Fruit fly (Drosophila melanogaster) whole organism, embryonic: ENCODE results near the gene Osi6.

Experiments
- Abd-B ChIP-seq: fragments of 200-800 bp; sonication (Bioruptor generic); optimal IDR thresholded peaks from 2 replicates; lab custom pipeline; 2018; ENCODE audit warnings: missing biosample characterization, mild to moderate bottlenecking, missing genetic modification characterization, moderate library complexity
- Aef1 ChIP-seq: fragments of 200-800 bp; sonication (Bioruptor generic); IDR thresholded peaks from 3 replicates; pipeline ENCODE4 v1.3.6; 2022; ENCODE audit warnings: missing biosample characterization, missing genetic modification characterization
- CG10209 ChIP-seq: fragments of 200-800 bp; sonication (Bioruptor generic); optimal IDR thresholded peaks from 3 replicates; lab custom pipeline; 2017; ENCODE audit warnings: missing biosample characterization, mild to moderate bottlenecking, missing genetic modification characterization, missing genetic modification reagents
- CG10565 ChIP-seq: fragments of 200-800 bp; sonication (Bioruptor generic); optimal IDR thresholded peaks from 3 replicates; lab custom pipeline; 2016; ENCODE audit warnings: missing biosample characterization, mild to moderate bottlenecking, missing genetic modification characterization
- CG11504 ChIP-seq: fragments of 200-800 bp; sonication (Bioruptor generic); optimal IDR thresholded peaks from 3 replicates; lab custom pipeline; 2019; ENCODE audit warnings: missing biosample characterization, mild to moderate bottlenecking, missing genetic modification characterization, moderate library complexity
- CG12071 ChIP-seq: fragments of 200-800 bp; sonication (Bioruptor generic); optimal IDR thresholded peaks from 3 replicates; lab custom pipeline; 2018; ENCODE audit warnings: missing biosample characterization, mild to moderate bottlenecking, missing genetic modification characterization
- CG13894 ChIP-seq: fragments of 200-800 bp; sonication (Bioruptor generic); optimal IDR thresholded peaks from 3 replicates; lab custom pipeline; 2018; ENCODE audit warnings: missing biosample characterization, mild to moderate bottlenecking, missing genetic modification characterization, moderate library complexity
- CG14667 ChIP-seq: fragments of 200-800 bp; sonication (Bioruptor generic); IDR thresholded peaks from 2 replicates; pipeline ENCODE4 v1.3.6; 2022; ENCODE audit warnings: missing biosample characterization, missing genetic modification characterization
- CG1603 ChIP-seq: fragments of 200-800 bp; sonication (Bioruptor generic); optimal IDR thresholded peaks from 2 replicates; lab custom pipeline; 2019; ENCODE audit warnings: missing biosample characterization, mild to moderate bottlenecking, missing genetic modification characterization, moderate library complexity
- CG18262 ChIP-seq: fragments of 200-800 bp; optimal IDR thresholded peaks from 3 replicates; lab custom pipeline; 2019; ENCODE audit warnings: missing biosample characterization, mild to moderate bottlenecking, missing genetic modification characterization, moderate library complexity
- CG2120 ChIP-seq: fragments of 200-800 bp; sonication (Bioruptor generic); optimal IDR thresholded peaks from 3 replicates; lab custom pipeline; 2016; ENCODE audit warnings: missing biosample characterization, missing genetic modification characterization
- CG2678 ChIP-seq: fragments of 200-800 bp; sonication (Bioruptor generic); optimal IDR thresholded peaks from 3 replicates; lab custom pipeline; 2019; ENCODE audit warnings: missing biosample characterization, mild to moderate bottlenecking, missing genetic modification characterization, moderate library complexity
- CG32767 ChIP-seq: fragments of 200-800 bp; sonication (Bioruptor generic); IDR thresholded peaks from 2 replicates; pipeline ENCODE4 v1.3.6; 2022; ENCODE audit warnings: missing biosample characterization, missing genetic modification characterization
- CG4424 ChIP-seq: fragments of 200-800 bp; sonication (Bioruptor generic); optimal IDR thresholded peaks from 3 replicates; lab custom pipeline; 2016; ENCODE audit warnings: missing biosample characterization, missing genetic modification characterization
- CG5180 ChIP-seq: fragments of 200-800 bp; sonication (Bioruptor generic); optimal IDR thresholded peaks from 3 replicates; lab custom pipeline; 2017; ENCODE audit warnings: missing biosample characterization, missing genetic modification characterization, mild to moderate bottlenecking, moderate library complexity, missing genetic modification reagents
- CG7271 ChIP-seq: fragments of 200-800 bp; sonication (Bioruptor generic); optimal IDR thresholded peaks from 2 replicates; lab custom pipeline; 2018; ENCODE audit warnings: missing biosample characterization, mild to moderate bottlenecking, missing genetic modification characterization, moderate library complexity
- CG7839 ChIP-seq: fragments of 200-800 bp; sonication (Bioruptor generic); optimal IDR thresholded peaks from 3 replicates; lab custom pipeline; 2018; ENCODE audit warnings: missing biosample characterization, mild to moderate bottlenecking, missing genetic modification characterization, moderate library complexity
- CG8765 ChIP-seq: fragments of 200-800 bp; sonication (Bioruptor generic); IDR thresholded peaks from 2 replicates; pipeline ENCODE4 v1.3.6; 2022; ENCODE audit warnings: missing biosample characterization, missing genetic modification characterization
- D ChIP-seq, 2 experiments: fragments of 200-800 bp in 1 of 2; fragments of >200 bp in 1 of 2; sonication (Bioruptor generic) in 1 of 2; optimal IDR thresholded peaks; 2 replicates in 1 of 2; 3 replicates in 1 of 2; lab custom pipeline; 2017; ENCODE audit warnings: mild to moderate bottlenecking in 1 of 2, missing biosample characterization in 1 of 2, missing genetic modification characterization in 1 of 2, missing genetic modification reagents in 1 of 2
- Dip2 ChIP-seq: fragments of 200-800 bp; sonication (Bioruptor generic); IDR thresholded peaks from 2 replicates; pipeline ENCODE4 v1.3.6; 2022; ENCODE audit warnings: missing biosample characterization, missing genetic modification characterization
- E2f1 ChIP-seq: fragments of 200-800 bp; sonication (Bioruptor generic); IDR thresholded peaks from 2 replicates; pipeline ENCODE4 v1.3.6; 2022; ENCODE audit warnings: missing biosample characterization, missing genetic modification characterization
- Fer1 ChIP-seq: fragments of 200-800 bp; sonication (Bioruptor generic); optimal IDR thresholded peaks from 2 replicates; lab custom pipeline; 2017; ENCODE audit warnings: missing biosample characterization, mild to moderate bottlenecking, missing genetic modification characterization
- HLH4C ChIP-seq: fragments of 200-800 bp; sonication (Bioruptor generic); IDR thresholded peaks from 3 replicates; pipeline ENCODE4 v1.3.6; 2022; ENCODE audit warnings: missing biosample characterization, missing genetic modification characterization; ENCODE audit not compliant: partially characterized antibody
- Hr78 ChIP-seq, 2 experiments: fragments of 200-800 bp in 1 of 2; fragments of >200 bp in 1 of 2; sonication (Bioruptor generic) in 1 of 2; optimal IDR thresholded peaks; 2 replicates each; lab custom pipeline; 2017 to 2019; ENCODE audit warnings: missing biosample characterization in 2 of 2, missing genetic modification characterization in 2 of 2, mild to moderate bottlenecking in 1 of 2, moderate library complexity in 1 of 2
- Hsf ChIP-seq: fragments of 200-800 bp; sonication (Bioruptor generic); optimal IDR thresholded peaks from 3 replicates; lab custom pipeline; 2016; ENCODE audit warnings: missing biosample characterization, missing genetic modification characterization
- Mes4 ChIP-seq: fragments of 200-800 bp; sonication (Bioruptor generic); optimal IDR thresholded peaks from 2 replicates; lab custom pipeline; 2016; ENCODE audit warnings: missing biosample characterization, missing genetic modification characterization
- NC2α ChIP-seq: fragments of 200-800 bp; sonication (Bioruptor generic); optimal IDR thresholded peaks from 2 replicates; lab custom pipeline; 2016; ENCODE audit warnings: missing biosample characterization, missing genetic modification characterization
- Sox100B ChIP-seq: fragments of 200-800 bp; sonication (Bioruptor generic); optimal IDR thresholded peaks from 3 replicates; lab custom pipeline; 2018; ENCODE audit warnings: missing biosample characterization, mild to moderate bottlenecking, missing genetic modification characterization
- Sox102F ChIP-seq: fragments of 200-800 bp; sonication (Bioruptor generic); optimal IDR thresholded peaks from 2 replicates; lab custom pipeline; 2018; ENCODE audit warnings: missing biosample characterization, mild to moderate bottlenecking, missing genetic modification characterization, moderate library complexity
- Taf1 ChIP-seq: fragments of 200-800 bp; sonication (Bioruptor generic); IDR thresholded peaks from 2 replicates; pipeline ENCODE4 v1.3.6; 2022; ENCODE audit warnings: missing biosample characterization, missing genetic modification characterization
- Xbp1 ChIP-seq: fragments of 200-800 bp; sonication (Bioruptor generic); optimal IDR thresholded peaks from 3 replicates; lab custom pipeline; 2016; ENCODE audit warnings: missing biosample characterization, mild to moderate bottlenecking, missing genetic modification characterization
- caup ChIP-seq: fragments of 200-800 bp; sonication (Bioruptor generic); optimal IDR thresholded peaks from 3 replicates; lab custom pipeline; 2017; ENCODE audit warnings: missing biosample characterization, mild to moderate bottlenecking, missing genetic modification characterization, moderate library complexity; ENCODE audit not compliant: severe bottlenecking
- dmrt99B ChIP-seq: fragments of 200-800 bp; sonication (Bioruptor generic); optimal IDR thresholded peaks from 2 replicates; lab custom pipeline; 2018; ENCODE audit warnings: missing biosample characterization, mild to moderate bottlenecking, missing genetic modification characterization, moderate library complexity
- ems ChIP-seq: fragments of 200-800 bp; sonication (Bioruptor generic); optimal IDR thresholded peaks from 3 replicates; lab custom pipeline; 2016; ENCODE audit warnings: missing biosample characterization, missing genetic modification characterization
- eve ChIP-seq, 2 experiments: fragments of >200 bp; optimal IDR thresholded peaks; 2 replicates each; lab custom pipeline; 2017; ENCODE audit warnings: missing biosample characterization in 2 of 2, missing genetic modification characterization in 2 of 2
- gem ChIP-seq: fragments of 200-800 bp; sonication (Bioruptor generic); optimal IDR thresholded peaks from 2 replicates; lab custom pipeline; 2019; ENCODE audit warnings: missing biosample characterization, mild to moderate bottlenecking, missing genetic modification characterization, moderate library complexity
- gfzf ChIP-seq: fragments of 200-800 bp; sonication (Bioruptor generic); optimal IDR thresholded peaks from 2 replicates; lab custom pipeline; 2016; ENCODE audit warnings: missing biosample characterization, mild to moderate bottlenecking, missing genetic modification characterization, moderate library complexity
- gsb-n ChIP-seq: fragments of 200-800 bp; sonication (Bioruptor generic); optimal IDR thresholded peaks from 3 replicates; lab custom pipeline; 2018; ENCODE audit warnings: missing biosample characterization, mild to moderate bottlenecking, missing genetic modification characterization
- gt ChIP-seq: fragments of 200-800 bp; sonication (Bioruptor generic); IDR thresholded peaks from 2 replicates; pipeline ENCODE4 v1.3.6; 2022; ENCODE audit warnings: missing biosample characterization, missing genetic modification characterization
- hkb ChIP-seq, 2 experiments: fragments of 200-800 bp in 1 of 2; fragments of >200 bp in 1 of 2; sonication (Bioruptor generic) in 1 of 2; IDR thresholded peaks in 1 of 2; optimal IDR thresholded peaks in 1 of 2; 2 replicates each; pipeline versions ENCODE4 v1.3.6 to Lab custom; 2017 to 2022; ENCODE audit warnings: missing biosample characterization in 1 of 2, missing genetic modification characterization in 1 of 2
- kay ChIP-seq: fragments of 200-800 bp; sonication (Bioruptor generic); optimal IDR thresholded peaks from 2 replicates; lab custom pipeline; 2016; ENCODE audit warnings: missing biosample characterization, missing genetic modification characterization
- knrl ChIP-seq: fragments of 200-800 bp; sonication (Bioruptor generic); IDR thresholded peaks from 3 replicates; pipeline ENCODE4 v1.3.6; 2022; ENCODE audit warnings: missing biosample characterization, missing genetic modification characterization; ENCODE audit not compliant: partially characterized antibody
- lab ChIP-seq: fragments of 200-800 bp; sonication (Bioruptor generic); optimal IDR thresholded peaks from 3 replicates; lab custom pipeline; 2017; ENCODE audit warnings: missing biosample characterization, missing genetic modification characterization, mild to moderate bottlenecking, moderate library complexity, missing genetic modification reagents
- nerfin-2 ChIP-seq: fragments of 200-800 bp; sonication (Bioruptor generic); IDR thresholded peaks from 2 replicates; pipeline ENCODE4 v1.3.6; 2022; ENCODE audit warnings: missing biosample characterization, missing genetic modification characterization; ENCODE audit not compliant: partially characterized antibody
- nmo ChIP-seq: fragments of 200-800 bp; sonication (Bioruptor generic); optimal IDR thresholded peaks from 2 replicates; lab custom pipeline; 2018; ENCODE audit warnings: missing biosample characterization, mild to moderate bottlenecking, missing genetic modification characterization, moderate library complexity
- phol ChIP-seq: fragments of 200-800 bp; sonication (Bioruptor generic); optimal IDR thresholded peaks from 3 replicates; lab custom pipeline; 2018; ENCODE audit warnings: missing biosample characterization, mild to moderate bottlenecking, missing genetic modification characterization, moderate library complexity
- pnt ChIP-seq: fragments of 200-800 bp; sonication (Bioruptor generic); optimal IDR thresholded peaks from 3 replicates; lab custom pipeline; 2016; ENCODE audit warnings: missing biosample characterization, missing genetic modification characterization
- scrt ChIP-seq: fragments of 200-800 bp; sonication (Bioruptor generic); optimal IDR thresholded peaks from 2 replicates; lab custom pipeline; 2018; ENCODE audit warnings: missing biosample characterization, mild to moderate bottlenecking, missing genetic modification characterization, moderate library complexity
- ssp ChIP-seq: fragments of 200-800 bp; sonication (Bioruptor generic); IDR thresholded peaks from 2 replicates; pipeline ENCODE4 v1.3.6; 2022; ENCODE audit warnings: missing biosample characterization, missing genetic modification characterization

Osi6 gene

DNA sequence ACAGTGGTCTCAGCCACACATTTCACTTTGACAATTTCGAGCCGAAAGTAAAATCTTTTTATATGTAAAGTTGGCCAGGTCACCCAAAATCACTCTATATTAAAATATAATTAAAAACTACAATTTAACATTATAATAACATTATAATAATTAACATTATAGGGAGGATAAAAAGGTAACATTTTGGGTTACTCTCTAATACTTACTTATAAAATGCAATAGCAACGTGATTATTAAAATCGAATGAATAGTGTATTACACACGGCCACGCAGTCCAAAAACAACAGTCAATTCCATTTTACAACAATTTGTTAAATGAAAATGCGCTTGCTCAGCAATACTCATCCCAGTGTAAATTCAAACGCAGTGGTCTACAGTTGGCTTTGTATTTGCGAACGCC is 12.4 kb upstream of the Osi6 start (continued):
- no peak for TF ChIP-seq Abd-B (GFP tag; lab: Kevin White, UChicago)
- TF ChIP-seq CG5180 = no peak
- TF ChIP-seq D (optimal IDR thresholded peaks at IDR 0.05; lab: Kevin White, UChicago) = no peak
- peak; percentile 3 for TF ChIP-seq D (GFP tag; optimal IDR thresholded peaks at IDR 0.05; lab: Kevin White, UChicago)
- peak; percentile 16 for TF ChIP-seq Sox100B (GFP tag; lab: Kevin White, UChicago)
- TF ChIP-seq phol = peak; percentile 26
- no peak for TF ChIP-seq ems (GFP tag; lab: Kevin White, UChicago)
- no peak for TF ChIP-seq E2f1
- no peak for TF ChIP-seq Hsf (GFP tag; lab: Kevin White, UChicago)
- TF ChIP-seq Taf1 = no peak
- TF ChIP-seq Mes4 = no peak
- no peak for TF ChIP-seq Dip2 (GFP tag; lab: Robert Waterston, UW)
- TF ChIP-seq hkb (optimal IDR thresholded peaks at IDR 0.05; lab: Kevin White, UChicago) = no peak
- TF ChIP-seq hkb (GFP tag; IDR thresholded peaks at IDR 0.05; lab: Robert Waterston, UW) = no peak
- no peak for TF ChIP-seq CG10565 (GFP tag; lab: Kevin White, UChicago)
- peak; percentile 1 for TF ChIP-seq Sox102F
- TF ChIP-seq knrl (GFP tag; lab: Robert Waterston, UW) = no peak
- TF ChIP-seq CG14667 (GFP tag; lab: Robert Waterston, UW) = no peak
- no peak for TF ChIP-seq Aef1 (GFP tag; lab: Robert Waterston, UW)
- peak; percentile 33 for TF ChIP-seq gem (tag; lab: Kevin White, UChicago)
- TF ChIP-seq nmo (GFP tag; lab: Kevin White, UChicago) = peak; percentile 6
- TF ChIP-seq dmrt99B = peak; percentile 17
- no peak for TF ChIP-seq lab (GFP tag; lab: Kevin White, UChicago)
- no peak for TF ChIP-seq CG4424 (GFP tag; lab: Kevin White, UChicago)
- TF ChIP-seq CG10209 = no peak
- TF ChIP-seq gt (GFP tag; lab: Robert Waterston, UW) = no peak
- no peak for TF ChIP-seq gfzf
- peak; percentile 40 for TF ChIP-seq CG11504 (tag; lab: Kevin White, UChicago)
- TF ChIP-seq CG13894 (tag; lab: Kevin White, UChicago) = no peak
- TF ChIP-seq CG8765 (GFP tag; lab: Robert Waterston, UW) = no peak
- no peak for TF ChIP-seq eve (GFP tag; optimal IDR thresholded peaks at IDR 0.05; lab: Kevin White, UChicago)
- TF ChIP-seq CG7271 (tag; lab: Kevin White, UChicago) = no peak
- no peak for TF ChIP-seq scrt (GFP tag; lab: Kevin White, UChicago)
- no peak for TF ChIP-seq CG1603 (tag; lab: Kevin White, UChicago)
- TF ChIP-seq HLH4C (GFP tag; lab: Robert Waterston, UW) = no peak
- no peak for TF ChIP-seq kay
- TF ChIP-seq CG2120 (GFP tag; lab: Kevin White, UChicago) = no peak
- no peak for TF ChIP-seq Fer1
- peak; percentile 13 for TF ChIP-seq CG2678
- TF ChIP-seq NC2α (GFP tag; lab: Kevin White, UChicago) = no peak
- TF ChIP-seq CG12071 = no peak
- no peak for TF ChIP-seq pnt (GFP tag; lab: Kevin White, UChicago)
- no peak for TF ChIP-seq Hr78 (GFP tag; optimal IDR thresholded peaks at IDR 0.05; lab: Kevin White, UChicago)
- no peak for TF ChIP-seq caup (GFP tag; lab: Kevin White, UChicago)
- TF ChIP-seq gsb-n (tag; lab: Kevin White, UChicago) = no peak
- TF ChIP-seq CG18262 (tag; lab: Kevin White, UChicago) = peak; percentile 31
- TF ChIP-seq nerfin-2 = no peak
- TF ChIP-seq Xbp1 (GFP tag; lab: Kevin White, UChicago) = no peak
- TF ChIP-seq ssp (GFP tag; lab: Robert Waterston, UW) = no peak
- TF ChIP-seq CG7839 = peak; percentile 16
- TF ChIP-seq CG32767 = no peak
